Fruit fly (Drosophila melanogaster): Measurements from ENCODE around the gene aspr.

The aspr gene

DNA sequence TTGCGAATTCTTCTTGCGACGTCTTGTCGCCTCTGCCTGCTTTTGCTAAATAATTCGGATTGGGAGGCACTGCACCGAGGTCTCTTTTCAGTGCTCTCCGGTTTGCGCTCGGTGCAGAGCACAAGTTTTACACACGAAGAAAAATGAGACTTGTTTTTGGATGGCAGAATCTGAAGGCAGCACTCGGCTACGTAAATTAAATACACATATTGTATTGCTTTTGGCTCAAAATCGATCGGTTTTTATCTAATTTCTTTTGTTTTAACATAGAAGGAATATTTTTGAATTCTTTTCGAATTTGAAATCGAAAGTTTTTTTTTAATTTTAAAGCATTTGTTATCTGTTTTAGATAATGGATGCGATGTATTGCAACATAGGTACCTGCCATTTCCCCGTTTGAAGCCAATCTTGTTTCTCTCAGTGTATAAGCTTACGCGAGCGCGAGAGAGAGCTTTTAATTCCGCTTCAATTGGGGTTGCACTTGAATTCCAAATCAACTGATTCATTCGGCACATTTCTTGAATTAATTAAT is 25.6 kb downstream of the aspr start, which contains the start of gene AnxB10 (continued):
- TF ChIP-seq sisA (GFP tag; IDR thresholded peaks at IDR 0.05) (peak; percentile 43; the same call in 1 of the 2 replicates), insv (GFP tag; optimal IDR thresholded peaks at IDR 0.05) (no peak), HLH3B (GFP tag; IDR thresholded peaks at IDR 0.05) (peak; percentile 56; the same call in 1 of the 2 replicates), ems (GFP tag; optimal IDR thresholded peaks at IDR 0.05) (peak; percentile 47), CG1233 (GFP tag; optimal IDR thresholded peaks at IDR 0.05) (peak; percentile 57), Mrtf (GFP tag; IDR thresholded peaks at IDR 0.05) (peak; percentile 47; the same call in 1 of the 3 replicates), Aef1 (GFP tag; IDR thresholded peaks at IDR 0.05) (peak; percentile 47; the same call in 2 of the 3 replicates), NK7.1 (GFP tag; optimal IDR thresholded peaks at IDR 0.05) (no peak), CG11695 (GFP tag; IDR thresholded peaks at IDR 0.05) (peak; percentile 59; the same call in 1 of the 3 replicates), kay (GFP tag; optimal IDR thresholded peaks at IDR 0.05) (no peak), HmgZ (tag; optimal IDR thresholded peaks at IDR 0.05) (no peak), CG14667 (GFP tag; IDR thresholded peaks at IDR 0.05) (0 out of 2 replicates have a peak, but pooled peaks have one; percentile 17), Bteb2 (GFP tag; optimal IDR thresholded peaks at IDR 0.05) (no peak), CG15514 (GFP tag; optimal IDR thresholded peaks at IDR 0.05) (peak; percentile 34), CG5180 (GFP tag; optimal IDR thresholded peaks at IDR 0.05) (peak; percentile 36), crc (GFP tag; optimal IDR thresholded peaks at IDR 0.05) (no peak), Rfx (GFP tag; IDR thresholded peaks at IDR 0.05) (peak; percentile 56), B-H2 (GFP tag; optimal IDR thresholded peaks at IDR 0.05) (no peak), sens (GFP tag) (peak; percentile 93), CG18764 (GFP tag; optimal IDR thresholded peaks at IDR 0.05) (peak; percentile 31), CG17829 (tag; optimal IDR thresholded peaks at IDR 0.05) (peak; percentile 58), CG3847 (GFP tag; IDR thresholded peaks at IDR 0.05) (no peak), Doc3 (GFP tag; IDR thresholded peaks at IDR 0.05; ENCODE audit: partially characterized antibody) (no peak), tx (GFP tag; optimal IDR thresholded peaks at IDR 0.05) (no peak), ap (GFP tag; IDR thresholded peaks at IDR 0.05) (no peak), hbn (GFP tag; IDR thresholded peaks at IDR 0.05; ENCODE audit: partially characterized antibody) (no peak), Xrp1 (GFP tag; IDR thresholded peaks at IDR 0.05) (peak; percentile 57; the same call in 1 of the 2 replicates), scrt (GFP tag; optimal IDR thresholded peaks at IDR 0.05) (peak; percentile 41), Six4 (GFP tag; optimal IDR thresholded peaks at IDR 0.05) (peak; percentile 61), inv (GFP tag; IDR thresholded peaks at IDR 0.05; ENCODE audit: partially characterized antibody) (no peak), repo (GFP tag; optimal IDR thresholded peaks at IDR 0.05) (peak; percentile 58), lbe (GFP tag; optimal IDR thresholded peaks at IDR 0.05) (peak; percentile 82), CG30431 (GFP tag; optimal IDR thresholded peaks at IDR 0.05) (no peak), fru (optimal IDR thresholded peaks at IDR 0.05) (no peak), pum (GFP tag; optimal IDR thresholded peaks at IDR 0.05) (peak; percentile 27), NFAT (GFP tag; IDR thresholded peaks at IDR 0.05) (no peak), CG7987 (GFP tag; optimal IDR thresholded peaks at IDR 0.05) (no peak), CG6813 (GFP tag; optimal IDR thresholded peaks at IDR 0.05) (peak; percentile 58), CG4328 (GFP tag; optimal IDR thresholded peaks at IDR 0.05) (peak; percentile 14), CG9797 (GFP tag; optimal IDR thresholded peaks at IDR 0.05) (no peak), CG1792 (GFP tag; optimal IDR thresholded peaks at IDR 0.05) (peak; percentile 76), Blimp-1 (GFP tag; optimal IDR thresholded peaks at IDR 0.05) (peak; percentile 64), ranshi (GFP tag; IDR thresholded peaks at IDR 0.05) (peak; percentile 34; the same call in 1 of the 2 replicates), wdn (GFP tag; IDR thresholded peaks at IDR 0.05) (no peak), CG8944 (GFP tag; optimal IDR thresholded peaks at IDR 0.05) (peak; percentile 47), dmrt11E (tag; optimal IDR thresholded peaks at IDR 0.05) (no peak), stc (GFP tag; IDR thresholded peaks at IDR 0.05) (0 out of 2 replicates have a peak, but pooled peaks have one; percentile 52), luna (GFP tag; optimal IDR thresholded peaks at IDR 0.05) (no peak), CG2678 (tag; optimal IDR thresholded peaks at IDR 0.05) (peak; percentile 79), ftz-f1 (GFP tag; optimal IDR thresholded peaks at IDR 0.05) (no peak), D19A (tag; optimal IDR thresholded peaks at IDR 0.05) (peak; percentile 56)

Data from whole organism, embryonic.